Worm (Caenorhabditis elegans) whole organism, late embryonic: Measurements from ENCODE around the gene ZK1290.11.

ENCODE experiments used
- ama-1 ChIP-seq: fragments of 150-350 bp; optimal IDR thresholded peaks from 2 replicates; lab custom pipeline; 2014
- ceh-48 ChIP-seq: sonication (generic microtip); optimal IDR thresholded peaks from 2 replicates; lab custom pipeline; 2016; ENCODE audit warnings: missing genetic modification characterization, inconsistent platforms, missing compliant biosample characterization
- dmd-4 ChIP-seq: sonication (generic microtip); optimal IDR thresholded peaks from 2 replicates; lab custom pipeline; 2016; ENCODE audit warnings: borderline replicate concordance, missing genetic modification characterization, missing compliant biosample characterization
- dve-1 ChIP-seq: sonication (generic microtip); optimal IDR thresholded peaks from 2 replicates; lab custom pipeline; 2017; ENCODE audit warnings: antibody characterized with exemption, mild to moderate bottlenecking, missing genetic modification characterization, missing compliant biosample characterization
- fax-1 ChIP-seq: sonication (generic microtip); optimal IDR thresholded peaks from 2 replicates; lab custom pipeline; 2016; ENCODE audit warnings: missing genotype, missing genetic modification characterization, missing compliant biosample characterization
- fkh-10 ChIP-seq: fragments of 150-350 bp; optimal IDR thresholded peaks from 2 replicates; lab custom pipeline; 2014; ENCODE audit warnings: missing biosample characterization, missing genetic modification reagents, missing genetic modification characterization
- lim-6 ChIP-seq: sonication (generic microtip); optimal IDR thresholded peaks from 2 replicates; lab custom pipeline; 2016; ENCODE audit warnings: missing genetic modification characterization, missing compliant biosample characterization
- npax-4 ChIP-seq: sonication (generic microtip); optimal IDR thresholded peaks from 2 replicates; lab custom pipeline; 2016; ENCODE audit warnings: missing genetic modification characterization, missing compliant biosample characterization
- pag-3 ChIP-seq: sonication (generic microtip); optimal IDR thresholded peaks from 2 replicates; lab custom pipeline; 2016; ENCODE audit warnings: missing compliant biosample characterization, missing genetic modification characterization, borderline replicate concordance
- tbx-2 ChIP-seq: sonication (generic microtip); optimal IDR thresholded peaks from 2 replicates; lab custom pipeline; 2016; ENCODE audit warnings: missing genetic modification characterization, missing compliant biosample characterization

DNA sequence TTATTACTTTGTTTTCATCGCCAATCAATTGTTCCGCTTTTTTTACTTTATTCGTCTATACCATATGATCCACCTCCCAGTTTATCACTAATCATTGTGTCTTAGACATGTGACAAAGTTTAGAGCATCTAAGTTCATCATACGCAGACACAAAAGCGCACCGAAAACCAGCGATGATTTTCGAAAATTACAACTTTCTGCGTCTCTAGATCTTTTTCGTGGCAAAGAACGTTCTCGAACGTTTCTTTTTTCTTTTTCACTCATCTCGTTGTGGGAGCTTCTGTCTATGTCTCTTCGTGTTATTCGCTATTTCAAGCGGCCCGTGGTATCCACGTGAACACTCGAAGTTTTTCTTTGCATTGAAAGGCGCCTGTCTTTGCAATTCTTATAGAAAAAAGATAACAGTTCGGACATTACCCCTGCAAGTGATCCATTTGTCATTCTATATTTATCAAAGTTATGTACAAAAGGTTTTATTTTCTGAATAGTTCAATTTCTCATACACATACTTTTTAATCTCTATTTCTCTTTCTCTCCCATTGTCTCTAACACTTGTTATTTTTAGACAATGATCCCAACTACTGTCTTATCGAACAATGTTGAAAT lies 32.2 kb downstream of the ZK1290.11 start, which contains the start of gene ZK1290.5:
- TF ChIP-seq fax-1 (no peak), ceh-48 (tag; lab: Kevin White, UChicago) (no peak), pag-3 (tag; lab: Kevin White, UChicago) (no peak), lim-6 (tag; lab: Kevin White, UChicago) (no peak), dmd-4 (no peak), fkh-10 (no peak), tbx-2 (no peak), dve-1 (tag; lab: Kevin White, UChicago) (no peak), ama-1 (lab: Kevin White, UChicago) (no peak), npax-4 (tag; lab: Kevin White, UChicago) (no peak)
